Fruit fly (Drosophila melanogaster) whole organism, embryonic: ENCODE results near the gene Srg3.

ENCODE experiments used
- Atf6 ChIP-seq: fragments of 200-800 bp; sonication (Bioruptor generic); IDR thresholded peaks from 2 replicates; pipeline ENCODE4 v1.3.6; 2022; ENCODE audit warnings: missing biosample characterization, missing genetic modification characterization
- CG10543 ChIP-seq: fragments of 200-800 bp; sonication (Bioruptor generic); optimal IDR thresholded peaks from 3 replicates; lab custom pipeline; 2017; ENCODE audit warnings: missing biosample characterization, mild to moderate bottlenecking, missing genetic modification characterization, moderate library complexity
- CG10979 ChIP-seq: fragments of 200-800 bp; sonication (Bioruptor generic); optimal IDR thresholded peaks from 2 replicates; lab custom pipeline; 2018; ENCODE audit warnings: missing biosample characterization, mild to moderate bottlenecking, missing genetic modification characterization, moderate library complexity
- CG11695 ChIP-seq: fragments of 200-800 bp; sonication (Bioruptor generic); IDR thresholded peaks from 3 replicates; pipeline ENCODE4 v1.3.6; 2022; ENCODE audit warnings: missing biosample characterization, missing genetic modification characterization
- CG14860 ChIP-seq: fragments of 200-800 bp; sonication (Bioruptor generic); IDR thresholded peaks from 3 replicates; pipeline ENCODE4 v1.3.6; 2022; ENCODE audit warnings: missing biosample characterization, missing genetic modification characterization; ENCODE audit not compliant: partially characterized antibody
- CG1602 ChIP-seq: fragments of 200-800 bp; sonication (Bioruptor generic); optimal IDR thresholded peaks from 3 replicates; lab custom pipeline; 2016; ENCODE audit warnings: missing biosample characterization, missing genetic modification characterization
- CG17186 ChIP-seq: fragments of 200-800 bp; sonication (Bioruptor generic); optimal IDR thresholded peaks from 3 replicates; lab custom pipeline; 2017; ENCODE audit warnings: missing biosample characterization, missing genetic modification reagents, missing genetic modification characterization
- CG17568 ChIP-seq: fragments of 200-800 bp; sonication (Bioruptor generic); optimal IDR thresholded peaks from 2 replicates; lab custom pipeline; 2018; ENCODE audit warnings: missing biosample characterization, mild to moderate bottlenecking, missing genetic modification characterization, moderate library complexity
- CG17829 ChIP-seq: fragments of 200-800 bp; optimal IDR thresholded peaks from 2 replicates; lab custom pipeline; 2019; ENCODE audit warnings: missing biosample characterization, mild to moderate bottlenecking, missing genetic modification characterization, moderate library complexity
- CG31388 ChIP-seq: fragments of 200-800 bp; sonication (Bioruptor generic); optimal IDR thresholded peaks from 2 replicates; lab custom pipeline; 2016; ENCODE audit warnings: missing biosample characterization, missing genetic modification characterization
- CG3995 ChIP-seq: fragments of 200-800 bp; sonication (Bioruptor generic); optimal IDR thresholded peaks from 3 replicates; lab custom pipeline; 2016; ENCODE audit warnings: missing biosample characterization, missing genetic modification characterization
- CG4707 ChIP-seq: fragments of 200-800 bp; sonication (Bioruptor generic); optimal IDR thresholded peaks from 2 replicates; lab custom pipeline; 2018; ENCODE audit warnings: missing biosample characterization, mild to moderate bottlenecking, missing genetic modification characterization, moderate library complexity
- CG4854 ChIP-seq: fragments of 200-800 bp; sonication (Bioruptor generic); optimal IDR thresholded peaks from 2 replicates; lab custom pipeline; 2016; ENCODE audit warnings: missing biosample characterization, missing genetic modification characterization, inconsistent platforms
- CG6683 ChIP-seq: fragments of 200-800 bp; sonication (Bioruptor generic); optimal IDR thresholded peaks from 2 replicates; lab custom pipeline; 2017; ENCODE audit warnings: missing biosample characterization, mild to moderate bottlenecking, missing genetic modification characterization, missing genetic modification reagents
- CG6791 ChIP-seq: fragments of 200-800 bp; sonication (Bioruptor generic); IDR thresholded peaks from 3 replicates; pipeline ENCODE4 v1.3.6; 2022; ENCODE audit warnings: missing biosample characterization, missing genetic modification characterization; ENCODE audit not compliant: partially characterized antibody
- CG7928 ChIP-seq: fragments of 200-800 bp; sonication (Bioruptor generic); optimal IDR thresholded peaks from 2 replicates; lab custom pipeline; 2017; ENCODE audit warnings: missing biosample characterization, mild to moderate bottlenecking, missing genetic modification characterization
- CG7987 ChIP-seq: fragments of 200-800 bp; sonication (Bioruptor generic); optimal IDR thresholded peaks from 2 replicates; lab custom pipeline; 2018; ENCODE audit warnings: missing biosample characterization, mild to moderate bottlenecking, missing genetic modification characterization, moderate library complexity
- CG8359 ChIP-seq: fragments of 200-800 bp; sonication (Bioruptor generic); optimal IDR thresholded peaks from 2 replicates; lab custom pipeline; 2017; ENCODE audit warnings: missing biosample characterization, mild to moderate bottlenecking, missing genetic modification characterization, borderline replicate concordance
- CG9215 ChIP-seq: fragments of 200-800 bp; sonication (Bioruptor generic); IDR thresholded peaks from 2 replicates; pipeline ENCODE4 v1.3.6; 2022; ENCODE audit warnings: missing biosample characterization, missing genetic modification characterization
- CG9797 ChIP-seq: fragments of 200-800 bp; sonication (Bioruptor generic); optimal IDR thresholded peaks from 3 replicates; lab custom pipeline; 2018; ENCODE audit warnings: missing biosample characterization, mild to moderate bottlenecking, missing genetic modification characterization
- Dfd ChIP-seq, 2 experiments: fragments of >200 bp; optimal IDR thresholded peaks; 2 replicates each; lab custom pipeline; 2017; ENCODE audit warnings: missing biosample characterization in 2 of 2, missing genetic modification characterization in 2 of 2
- ERR ChIP-seq: fragments of 200-800 bp; sonication (Bioruptor generic); optimal IDR thresholded peaks from 2 replicates; lab custom pipeline; 2016; ENCODE audit warnings: missing biosample characterization, missing genetic modification characterization
- Fer1 ChIP-seq: fragments of 200-800 bp; sonication (Bioruptor generic); optimal IDR thresholded peaks from 2 replicates; lab custom pipeline; 2017; ENCODE audit warnings: missing biosample characterization, mild to moderate bottlenecking, missing genetic modification characterization
- Fer2 ChIP-seq: fragments of 200-800 bp; sonication (Bioruptor generic); optimal IDR thresholded peaks from 2 replicates; lab custom pipeline; 2018; ENCODE audit warnings: missing biosample characterization, mild to moderate bottlenecking, missing genetic modification characterization, moderate library complexity
- Hand ChIP-seq: fragments of 200-800 bp; sonication (Bioruptor generic); optimal IDR thresholded peaks from 2 replicates; lab custom pipeline; 2017; ENCODE audit warnings: mild to moderate bottlenecking, missing biosample characterization, missing genetic modification reagents, missing genetic modification characterization
- Hmx ChIP-seq: fragments of 200-800 bp; sonication (Bioruptor generic); optimal IDR thresholded peaks from 2 replicates; lab custom pipeline; 2016; ENCODE audit warnings: missing biosample characterization, missing genetic modification characterization
- Lpt ChIP-seq: fragments of >200 bp; optimal IDR thresholded peaks from 2 replicates; lab custom pipeline; 2018; ENCODE audit warnings: missing biosample characterization, missing genetic modification characterization
- Pdp1 ChIP-seq, 2 experiments: fragments of 200-800 bp; sonication (Bioruptor generic); optimal IDR thresholded peaks; 3 replicates each; lab custom pipeline; 2016; ENCODE audit warnings: missing biosample characterization in 2 of 2, missing genetic modification characterization in 2 of 2, mild to moderate bottlenecking in 1 of 2, moderate library complexity in 1 of 2
- Poxn ChIP-seq: fragments of 200-800 bp; sonication (Bioruptor generic); IDR thresholded peaks from 2 replicates; pipeline ENCODE4 v1.3.6; 2022; ENCODE audit warnings: missing biosample characterization, missing genetic modification characterization
- amos ChIP-seq: fragments of 200-800 bp; sonication (Bioruptor generic); IDR thresholded peaks from 2 replicates; pipeline ENCODE4 v1.3.6; 2022; ENCODE audit warnings: missing biosample characterization, missing genetic modification characterization; ENCODE audit not compliant: partially characterized antibody
- ap ChIP-seq: fragments of 200-800 bp; sonication (Bioruptor generic); IDR thresholded peaks from 2 replicates; pipeline ENCODE4 v1.3.6; 2022; ENCODE audit warnings: missing biosample characterization, missing genetic modification characterization
- ash1 ChIP-seq: fragments of 200-800 bp; sonication (Bioruptor generic); optimal IDR thresholded peaks from 2 replicates; lab custom pipeline; 2018; ENCODE audit warnings: missing biosample characterization, mild to moderate bottlenecking, missing genetic modification characterization
- cwo ChIP-seq: fragments of 200-800 bp; sonication (Bioruptor generic); optimal IDR thresholded peaks from 3 replicates; lab custom pipeline; 2017; ENCODE audit warnings: missing biosample characterization, missing genetic modification characterization, mild to moderate bottlenecking, moderate library complexity, missing genetic modification reagents
- dmrt99B ChIP-seq: fragments of 200-800 bp; sonication (Bioruptor generic); optimal IDR thresholded peaks from 2 replicates; lab custom pipeline; 2018; ENCODE audit warnings: missing biosample characterization, mild to moderate bottlenecking, missing genetic modification characterization, moderate library complexity
- gfzf ChIP-seq: fragments of 200-800 bp; sonication (Bioruptor generic); optimal IDR thresholded peaks from 2 replicates; lab custom pipeline; 2016; ENCODE audit warnings: missing biosample characterization, mild to moderate bottlenecking, missing genetic modification characterization, moderate library complexity
- gro ChIP-seq: fragments of 200-800 bp; sonication (Bioruptor generic); optimal IDR thresholded peaks from 2 replicates; lab custom pipeline; 2016; ENCODE audit warnings: missing biosample characterization, missing genetic modification characterization
- hkb ChIP-seq, 2 experiments: fragments of 200-800 bp in 1 of 2; fragments of >200 bp in 1 of 2; sonication (Bioruptor generic) in 1 of 2; IDR thresholded peaks in 1 of 2; optimal IDR thresholded peaks in 1 of 2; 2 replicates each; pipeline versions ENCODE4 v1.3.6 to Lab custom; 2017 to 2022; ENCODE audit warnings: missing biosample characterization in 1 of 2, missing genetic modification characterization in 1 of 2
- peb ChIP-seq: fragments of 200-800 bp; sonication (Bioruptor generic); IDR thresholded peaks from 2 replicates; pipeline ENCODE4 v1.3.6; 2022; ENCODE audit warnings: missing biosample characterization, missing genetic modification characterization
- pros ChIP-seq: fragments of 200-800 bp; sonication (Bioruptor generic); optimal IDR thresholded peaks from 3 replicates; lab custom pipeline; 2019; ENCODE audit warnings: missing biosample characterization, mild to moderate bottlenecking, missing genetic modification characterization, moderate library complexity
- psq ChIP-seq: fragments of 200-800 bp; sonication (Bioruptor generic); optimal IDR thresholded peaks from 2 replicates; lab custom pipeline; 2017; ENCODE audit warnings: missing biosample characterization, missing genetic modification characterization
- ro ChIP-seq: fragments of 200-800 bp; sonication (Bioruptor generic); IDR thresholded peaks from 2 replicates; pipeline ENCODE4 v1.3.6; 2022; ENCODE audit warnings: missing biosample characterization, missing genetic modification characterization
- row ChIP-seq: fragments of 200-800 bp; sonication (Bioruptor generic); IDR thresholded peaks from 3 replicates; pipeline ENCODE4 v1.3.6; 2022; ENCODE audit warnings: missing biosample characterization, missing genetic modification characterization
- run ChIP-seq: fragments of 200-800 bp; sonication (Bioruptor generic); optimal IDR thresholded peaks from 3 replicates; lab custom pipeline; 2018; ENCODE audit warnings: missing biosample characterization, mild to moderate bottlenecking, missing genetic modification characterization
- sim ChIP-seq: fragments of 200-800 bp; sonication (Bioruptor generic); IDR thresholded peaks from 2 replicates; pipeline ENCODE4 v1.3.6; 2022; ENCODE audit warnings: missing biosample characterization, missing genetic modification characterization
- sna ChIP-seq: fragments of 200-800 bp; sonication (Bioruptor generic); IDR thresholded peaks from 2 replicates; pipeline ENCODE4 v1.3.6; 2022; ENCODE audit warnings: missing biosample characterization, missing genetic modification characterization; ENCODE audit not compliant: partially characterized antibody
- tap ChIP-seq: fragments of 200-800 bp; optimal IDR thresholded peaks from 3 replicates; lab custom pipeline; 2019; ENCODE audit warnings: missing biosample characterization, mild to moderate bottlenecking, missing genetic modification characterization, moderate library complexity
- vvl ChIP-seq: fragments of 200-800 bp; sonication (Bioruptor generic); IDR thresholded peaks from 2 replicates; pipeline ENCODE4 v1.3.6; 2022; ENCODE audit warnings: missing biosample characterization, missing genetic modification characterization
- zen2 ChIP-seq: fragments of 200-800 bp; sonication (Bioruptor generic); IDR thresholded peaks from 3 replicates; pipeline ENCODE4 v1.3.6; 2022; ENCODE audit warnings: missing biosample characterization, missing genetic modification characterization; ENCODE audit not compliant: partially characterized antibody

Srg3 gene

dm6 chr3L:9401354-9402156 is 41.5 kb upstream of the Srg3 start (continued):
- TF ChIP-seq Lpt (GFP tag; lab: Kevin White, UChicago) = no peak
- TF ChIP-seq CG10979 (tag; lab: Kevin White, UChicago) = no peak
- TF ChIP-seq CG9215 (GFP tag; lab: Robert Waterston, UW) = no peak
- TF ChIP-seq Atf6 (GFP tag; lab: Robert Waterston, UW) = 0 out of 2 replicates have a peak, but pooled peaks have one; percentile 13
- TF ChIP-seq hkb (optimal IDR thresholded peaks at IDR 0.05; lab: Kevin White, UChicago) = no peak
- no peak for TF ChIP-seq hkb (GFP tag; IDR thresholded peaks at IDR 0.05; lab: Robert Waterston, UW)
- no peak for TF ChIP-seq Fer2 (tag; lab: Kevin White, UChicago)
- no peak for TF ChIP-seq tap (tag; lab: Kevin White, UChicago)
- TF ChIP-seq CG8359 (GFP tag; lab: Kevin White, UChicago) = no peak
- no peak for TF ChIP-seq CG6791 (GFP tag; lab: Robert Waterston, UW)
- TF ChIP-seq pros (GFP tag; lab: Kevin White, UChicago) = peak; percentile 70
- TF ChIP-seq CG7987 (GFP tag; lab: Kevin White, UChicago) = no peak
- TF ChIP-seq dmrt99B (tag; lab: Kevin White, UChicago) = no peak
- no peak for TF ChIP-seq sna
- no peak for TF ChIP-seq ERR (GFP tag; lab: Kevin White, UChicago)
- TF ChIP-seq vvl = peak; percentile 85
- TF ChIP-seq sim (GFP tag; lab: Robert Waterston, UW) = no peak
- no peak for TF ChIP-seq CG10543
- TF ChIP-seq run = no peak
- no peak for TF ChIP-seq ap
- TF ChIP-seq Hand (GFP tag; lab: Kevin White, UChicago) = no peak
- TF ChIP-seq gfzf (GFP tag; lab: Kevin White, UChicago) = no peak
- TF ChIP-seq CG4707 (GFP tag; lab: Kevin White, UChicago) = no peak
- no peak for TF ChIP-seq amos
- TF ChIP-seq zen2 (GFP tag; lab: Robert Waterston, UW) = no peak
- no peak for TF ChIP-seq CG17568 (GFP tag; lab: Kevin White, UChicago)
- TF ChIP-seq CG9797 (GFP tag; lab: Kevin White, UChicago) = no peak
- TF ChIP-seq CG6683 (GFP tag; lab: Kevin White, UChicago) = no peak
- no peak for TF ChIP-seq row (GFP tag; lab: Robert Waterston, UW)
- no peak for TF ChIP-seq CG7928 (GFP tag; lab: Kevin White, UChicago)
- TF ChIP-seq CG11695 (GFP tag; lab: Robert Waterston, UW) = 0 out of 3 replicates have a peak, but pooled peaks have one; percentile 6
- TF ChIP-seq psq (GFP tag; lab: Kevin White, UChicago) = no peak
- TF ChIP-seq Pdp1 (GFP tag; optimal IDR thresholded peaks at IDR 0.05; lab: Kevin White, UChicago) = no peak
- no peak for TF ChIP-seq CG4854 (GFP tag; lab: Kevin White, UChicago)
- TF ChIP-seq CG3995 = no peak
- TF ChIP-seq ro (GFP tag; lab: Robert Waterston, UW) = no peak
- TF ChIP-seq Poxn = no peak
- no peak for TF ChIP-seq CG31388 (GFP tag; lab: Kevin White, UChicago)
- no peak for TF ChIP-seq Fer1 (GFP tag; lab: Kevin White, UChicago)
- no peak for TF ChIP-seq Dfd (GFP tag; optimal IDR thresholded peaks at IDR 0.05; lab: Kevin White, UChicago)
- TF ChIP-seq cwo (GFP tag; lab: Kevin White, UChicago) = peak; percentile 13
- no peak for TF ChIP-seq CG14860 (GFP tag; lab: Robert Waterston, UW)
- TF ChIP-seq ash1 (GFP tag; lab: Kevin White, UChicago) = no peak
- TF ChIP-seq CG17186 (GFP tag; lab: Kevin White, UChicago) = no peak
- no peak for TF ChIP-seq CG1602 (GFP tag; lab: Kevin White, UChicago)
- no peak for TF ChIP-seq CG17829 (tag; lab: Kevin White, UChicago)
- TF ChIP-seq gro (GFP tag; lab: Kevin White, UChicago) = no peak
- no peak for TF ChIP-seq Hmx (GFP tag; lab: Kevin White, UChicago)
- TF ChIP-seq peb = no peak
